Worm (Caenorhabditis elegans): ENCODE results near the gene C33B4.5.

ce11 chrII:11428599-11428998 lies 45.5 kb downstream of the C33B4.5 start:
- TF ChIP-seq elt-3 (tag; optimal IDR thresholded peaks at IDR 0.05) (no peak), nhr-76 (tag; optimal IDR thresholded peaks at IDR 0.05) (no peak), elt-2 (tag; optimal IDR thresholded peaks at IDR 0.05) (peak; percentile 53)
